Worm (Caenorhabditis elegans): ENCODE results near the gene F35E8.9.
A peak's percentile ranks its signal among the peaks of the same experiment; 100 is the strongest.

F35E8.9 gene

ce11 chrV:15917458-15917857 is at the start of gene F35E8.9:
Gene F35E8.9, minus strand, starts transcription at chrV:15917558.
- TF ChIP-seq lsy-2 (tag; optimal IDR thresholded peaks at IDR 0.05) (no peak), mdl-1 (tag; optimal IDR thresholded peaks at IDR 0.05) (no peak), ceh-90 (tag; optimal IDR thresholded peaks at IDR 0.05) (no peak), zip-4 (GFP tag; optimal IDR thresholded peaks at IDR 0.05) (no peak), nhr-77 (tag; optimal IDR thresholded peaks at IDR 0.05) (no peak), dpl-1 (GFP tag; optimal IDR thresholded peaks at IDR 0.05) (no peak), pax-3 (tag; optimal IDR thresholded peaks at IDR 0.05) (no peak), egl-13 (tag; optimal IDR thresholded peaks at IDR 0.05) (no peak)

- TF ChIP-seq mep-1 (tag; optimal IDR thresholded peaks at IDR 0.05) (no peak), fkh-8 (tag; optimal IDR thresholded peaks at IDR 0.05) (peak; percentile 39), mab-9 (GFP tag; IDR thresholded peaks at IDR 0.05) (no peak)
Measured at ce11 chrV:15965114-15965513, 47.8 kb upstream of the F35E8.9 start, which contains the start of gene sri-2. Gene sri-2, minus strand, starts transcription at chrV:15965214.

ce11 chrV:15959456-15959855 is 42.1 kb upstream of the F35E8.9 start:
- TF ChIP-seq ces-1 (GFP tag; optimal IDR thresholded peaks at IDR 0.05) (no peak), vab-15 (tag; optimal IDR thresholded peaks at IDR 0.05) (no peak), mep-1 (tag; optimal IDR thresholded peaks at IDR 0.05) (peak; percentile 8), nhr-20 (tag; optimal IDR thresholded peaks at IDR 0.05) (peak; percentile 53), nhr-85 (tag) (peak; percentile 87), lin-14 (GFP tag; optimal IDR thresholded peaks at IDR 0.05) (peak; percentile 55), ceh-88 (GFP tag; IDR thresholded peaks at IDR 0.05) (no peak), efl-1 (optimal IDR thresholded peaks at IDR 0.05) (peak; percentile 35 to 41), efl-1 (GFP tag; optimal IDR thresholded peaks at IDR 0.05 in 1 of 2) (peak in 1 of 2 experiments; percentile 82), nhr-28 (tag; optimal IDR thresholded peaks at IDR 0.05) (no peak), lsy-2 (tag; optimal IDR thresholded peaks at IDR 0.05) (peak; percentile 13 to 14)

- TF ChIP-seq pag-3 (tag; optimal IDR thresholded peaks at IDR 0.05; ENCODE audit: borderline replicate concordance, insufficient read depth) = no peak
- TF ChIP-seq ztf-4 (tag; optimal IDR thresholded peaks at IDR 0.05) = no peak
- TF ChIP-seq ceh-82 (tag; optimal IDR thresholded peaks at IDR 0.05) = no peak
- no peak for TF ChIP-seq fkh-10 (GFP tag; optimal IDR thresholded peaks at IDR 0.05)
- TF ChIP-seq hpl-2 (GFP tag; optimal IDR thresholded peaks at IDR 0.05) = no peak
- no peak for TF ChIP-seq dsc-1 (tag; optimal IDR thresholded peaks at IDR 0.05)
- TF ChIP-seq F16B12.6 (tag; optimal IDR thresholded peaks at IDR 0.05) = no peak
Measured at ce11 chrV:15957098-15957497, 39.7 kb upstream of the F35E8.9 start, which contains the start of gene F36G9.3. Gene F36G9.3, plus strand, starts transcription at chrV:15957398.

- TF ChIP-seq nhr-47 (tag; optimal IDR thresholded peaks at IDR 0.05) = no peak
- TF ChIP-seq fkh-10 (GFP tag; optimal IDR thresholded peaks at IDR 0.05) = no peak
- TF ChIP-seq nhr-12 (tag; optimal IDR thresholded peaks at IDR 0.05) = no peak
- TF ChIP-seq sup-37 (GFP tag; optimal IDR thresholded peaks at IDR 0.05) = no peak
- TF ChIP-seq nhr-84 (tag; optimal IDR thresholded peaks at IDR 0.05) = no peak
- no peak for TF ChIP-seq mdl-1 (tag; optimal IDR thresholded peaks at IDR 0.05)
- TF ChIP-seq ceh-8 (GFP tag; optimal IDR thresholded peaks at IDR 0.05) = no peak
- TF ChIP-seq elt-2 (tag; optimal IDR thresholded peaks at IDR 0.05) = no peak
- no peak for TF ChIP-seq unc-98 (GFP tag; IDR thresholded peaks at IDR 0.05)
- TF ChIP-seq mef-2 (tag; optimal IDR thresholded peaks at IDR 0.05) = no peak
- TF ChIP-seq sox-4 (tag; optimal IDR thresholded peaks at IDR 0.05) = no peak
- no peak for TF ChIP-seq C16A3.4 (tag; optimal IDR thresholded peaks at IDR 0.05)
- no peak for TF ChIP-seq hlh-4 (tag; optimal IDR thresholded peaks at IDR 0.05)
- TF ChIP-seq xbp-1 (tag; optimal IDR thresholded peaks at IDR 0.05) = no peak
- TF ChIP-seq nhr-77 (tag; optimal IDR thresholded peaks at IDR 0.05) = no peak
- TF ChIP-seq aha-1 (tag; optimal IDR thresholded peaks at IDR 0.05) = no peak
- TF ChIP-seq hpl-2 (GFP tag; optimal IDR thresholded peaks at IDR 0.05) = no peak
Measured at ce11 chrV:15955497-15955896, 38.1 kb upstream of the F35E8.9 start, which contains the start of gene srh-186. Gene srh-186, plus strand, starts transcription at chrV:15955797.
